Worm (Caenorhabditis elegans) whole organism, L2 larva: ENCODE measurements around the gene ift-81.

ENCODE experiments used
- C34F6.9 ChIP-seq: fragments of 150-350 bp; optimal IDR thresholded peaks from 2 replicates; lab custom pipeline; 2014; ENCODE audit warnings: missing biosample characterization, missing genetic modification characterization
- F13H6.1 ChIP-seq: sonication (generic microtip); optimal IDR thresholded peaks from 2 replicates; lab custom pipeline; 2016; ENCODE audit warnings: missing genetic modification characterization, missing compliant biosample characterization
- Y55F3AM.14 ChIP-seq: fragments of 200-800 bp; sonication (Bioruptor generic); optimal IDR thresholded peaks from 2 replicates; lab custom pipeline; 2018; ENCODE audit warnings: mild to moderate bottlenecking, missing genetic modification characterization, missing compliant biosample characterization
- ZK546.5 ChIP-seq: sonication (generic microtip); optimal IDR thresholded peaks from 2 replicates; lab custom pipeline; 2017; ENCODE audit warnings: missing biosample characterization, missing genetic modification characterization
- alr-1 ChIP-seq: fragments of 150-350 bp; optimal IDR thresholded peaks from 2 replicates; lab custom pipeline; 2014; ENCODE audit warnings: missing biosample characterization, missing genetic modification characterization
- aly-2 ChIP-seq: fragments of 150-350 bp; optimal IDR thresholded peaks from 2 replicates; lab custom pipeline; 2014; ENCODE audit warnings: missing biosample characterization, missing genetic modification characterization
- ama-1 ChIP-seq: fragments of 150-350 bp; optimal IDR thresholded peaks from 2 replicates; lab custom pipeline; 2018; ENCODE audit warnings: inconsistent platforms
- ceh-82 ChIP-seq: fragments of 150-350 bp; optimal IDR thresholded peaks from 2 replicates; lab custom pipeline; 2014; ENCODE audit warnings: missing biosample characterization, missing genetic modification characterization
- crh-2 ChIP-seq: sonication (generic microtip); optimal IDR thresholded peaks from 2 replicates; lab custom pipeline; 2017; ENCODE audit warnings: missing biosample characterization, missing genetic modification characterization
- dmd-4 ChIP-seq: sonication (generic microtip); optimal IDR thresholded peaks from 2 replicates; lab custom pipeline; 2017; ENCODE audit warnings: missing biosample characterization, missing genetic modification characterization
- egl-27 ChIP-seq: sonication (generic microtip); optimal IDR thresholded peaks from 3 replicates; lab custom pipeline; 2017; ENCODE audit warnings: missing biosample characterization, missing genetic modification reagents, missing genetic modification characterization
- elt-1 ChIP-seq: fragments of 150-350 bp; optimal IDR thresholded peaks from 2 replicates; lab custom pipeline; 2014; ENCODE audit warnings: missing biosample characterization, missing genetic modification characterization
- elt-3 ChIP-seq: sonication (generic microtip); optimal IDR thresholded peaks from 2 replicates; lab custom pipeline; 2017; ENCODE audit warnings: missing biosample characterization, missing genetic modification characterization
- fos-1 ChIP-seq: fragments of 150-350 bp; optimal IDR thresholded peaks from 2 replicates; lab custom pipeline; 2014; ENCODE audit warnings: missing biosample characterization, missing genetic modification characterization
- gmeb-1 ChIP-seq: fragments of 150-350 bp; optimal IDR thresholded peaks from 2 replicates; lab custom pipeline; 2014; ENCODE audit warnings: missing biosample characterization, missing genetic modification characterization
- lin-11 ChIP-seq: fragments of 150-350 bp; sonication (generic microtip); optimal IDR thresholded peaks from 2 replicates; lab custom pipeline; 2014; ENCODE audit warnings: missing biosample characterization, missing genetic modification characterization, inconsistent platforms, mixed read lengths
- lin-13 ChIP-seq: fragments of 150-350 bp; optimal IDR thresholded peaks from 2 replicates; lab custom pipeline; 2014; ENCODE audit warnings: missing biosample characterization, missing genetic modification reagents, missing genetic modification characterization
- lsy-2 ChIP-seq, 2 experiments: fragments of 150-350 bp in 1 of 2; sonication (generic microtip) in 1 of 2; optimal IDR thresholded peaks; 2 replicates each; lab custom pipeline; 2014 to 2017; ENCODE audit warnings: missing biosample characterization in 2 of 2, missing genetic modification characterization in 2 of 2
- mab-5 ChIP-seq: fragments of 150-350 bp; optimal IDR thresholded peaks from 2 replicates; lab custom pipeline; 2014; ENCODE audit warnings: missing biosample characterization, missing genetic modification characterization
- mbf-1 ChIP-seq: sonication (generic microtip); optimal IDR thresholded peaks from 2 replicates; lab custom pipeline; 2017; ENCODE audit warnings: missing biosample characterization, missing genetic modification characterization
- mdl-1 ChIP-seq, 2 experiments: fragments of 150-350 bp in 1 of 2; sonication (generic microtip) in 1 of 2; optimal IDR thresholded peaks; 2 replicates each; lab custom pipeline; 2017; ENCODE audit warnings: missing biosample characterization in 2 of 2, missing genetic modification characterization in 2 of 2
- nhr-10 ChIP-seq: sonication (generic microtip); optimal IDR thresholded peaks from 2 replicates; lab custom pipeline; 2017; ENCODE audit warnings: missing biosample characterization, missing genetic modification characterization
- nhr-11 ChIP-seq: fragments of 150-350 bp; optimal IDR thresholded peaks from 2 replicates; lab custom pipeline; 2014; ENCODE audit warnings: missing biosample characterization, missing genetic modification characterization
- nhr-129 ChIP-seq: fragments of 150-350 bp; optimal IDR thresholded peaks from 2 replicates; lab custom pipeline; 2014; ENCODE audit warnings: missing biosample characterization, missing genetic modification characterization
- nhr-21 ChIP-seq: fragments of 150-350 bp; optimal IDR thresholded peaks from 2 replicates; lab custom pipeline; 2014; ENCODE audit warnings: missing biosample characterization, missing genetic modification characterization
- nhr-23 ChIP-seq: fragments of 150-350 bp; optimal IDR thresholded peaks from 2 replicates; lab custom pipeline; 2014; ENCODE audit warnings: missing biosample characterization, missing genetic modification reagents, missing genetic modification characterization
- nhr-237 ChIP-seq: fragments of 150-350 bp; optimal IDR thresholded peaks from 2 replicates; lab custom pipeline; 2014; ENCODE audit warnings: missing biosample characterization, missing genetic modification characterization
- nhr-25 ChIP-seq: fragments of 150-350 bp; sonication (generic microtip); optimal IDR thresholded peaks from 3 replicates; lab custom pipeline; 2014; ENCODE audit warnings: missing biosample characterization, missing genetic modification characterization
- nhr-6 ChIP-seq: fragments of 150-350 bp; optimal IDR thresholded peaks from 2 replicates; lab custom pipeline; 2014; ENCODE audit warnings: missing biosample characterization, missing genetic modification characterization
- nhr-77 ChIP-seq: fragments of 150-350 bp; optimal IDR thresholded peaks from 2 replicates; lab custom pipeline; 2014; ENCODE audit warnings: missing biosample characterization, missing genetic modification characterization
- peb-1 ChIP-seq: fragments of 150-350 bp; optimal IDR thresholded peaks from 2 replicates; lab custom pipeline; 2014; ENCODE audit warnings: missing biosample characterization, missing genetic modification characterization
- sem-4 ChIP-seq: fragments of 150-350 bp; optimal IDR thresholded peaks from 2 replicates; lab custom pipeline; 2014; ENCODE audit warnings: missing biosample characterization, missing genetic modification reagents, missing genetic modification characterization
- skn-1 ChIP-seq: sonication (generic microtip); optimal IDR thresholded peaks from 2 replicates; lab custom pipeline; 2017; ENCODE audit warnings: missing biosample characterization, missing genetic modification characterization
- sma-3 ChIP-seq: sonication (generic microtip); optimal IDR thresholded peaks from 2 replicates; lab custom pipeline; 2016; ENCODE audit warnings: missing genetic modification reagents, missing genetic modification characterization, missing compliant biosample characterization
- sma-9 ChIP-seq, 2 experiments: fragments of 150-350 bp in 1 of 2; sonication (generic microtip) in 1 of 2; optimal IDR thresholded peaks; 2 replicates each; lab custom pipeline; 2014 to 2016; ENCODE audit warnings: missing genetic modification characterization in 2 of 2, mild to moderate bottlenecking in 1 of 2, missing biosample characterization in 1 of 2, missing compliant biosample characterization in 1 of 2, missing genetic modification reagents in 1 of 2, moderate library complexity in 1 of 2
- snpc-4 ChIP-seq: fragments of 150-350 bp; optimal IDR thresholded peaks from 2 replicates; lab custom pipeline; 2014; ENCODE audit warnings: missing biosample characterization, missing genetic modification characterization
- unc-39 ChIP-seq: fragments of 150-350 bp; optimal IDR thresholded peaks from 2 replicates; lab custom pipeline; 2014; ENCODE audit warnings: missing biosample characterization, missing genetic modification characterization
- unc-55 ChIP-seq: fragments of 150-350 bp; sonication (generic microtip); optimal IDR thresholded peaks from 3 replicates; lab custom pipeline; 2014; ENCODE audit warnings: missing biosample characterization, missing genetic modification reagents, missing genetic modification characterization
- unc-62 ChIP-seq: fragments of 150-350 bp; optimal IDR thresholded peaks from 2 replicates; lab custom pipeline; 2014; ENCODE audit warnings: missing biosample characterization, missing genetic modification reagents, missing genetic modification characterization
- zag-1 ChIP-seq: fragments of 150-350 bp; optimal IDR thresholded peaks from 2 replicates; lab custom pipeline; 2014; ENCODE audit warnings: missing biosample characterization, missing genetic modification characterization
- ztf-4 ChIP-seq: fragments of 150-350 bp; optimal IDR thresholded peaks from 2 replicates; lab custom pipeline; 2014; ENCODE audit warnings: missing biosample characterization, missing genetic modification characterization

Gene ift-81

ce11 chrX:5330765-5331164, 32.4 kb downstream of the ift-81 start:
- no peak for TF ChIP-seq F13H6.1
- TF ChIP-seq dmd-4 (tag; lab: Kevin White, UChicago), result no peak
- no peak for TF ChIP-seq alr-1
- no peak for TF ChIP-seq unc-62 (GFP tag; lab: Kevin White, UChicago)
- no peak for TF ChIP-seq unc-55 (GFP tag; lab: Kevin White, UChicago)
- TF ChIP-seq nhr-237 (tag; lab: Kevin White, UChicago), result no peak
- no peak for TF ChIP-seq nhr-77
- no peak for TF ChIP-seq Y55F3AM.14 (GFP tag; lab: Kevin White, UChicago)
- TF ChIP-seq nhr-25 (tag; lab: Kevin White, UChicago), result no peak
- TF ChIP-seq ZK546.5, result no peak
- TF ChIP-seq nhr-129 (tag; lab: Kevin White, UChicago), result no peak
- TF ChIP-seq nhr-11, result no peak
- TF ChIP-seq ztf-4, result no peak
- TF ChIP-seq skn-1, result no peak
- TF ChIP-seq, all 48 proteins: peak for 0

- TF ChIP-seq elt-1 (tag; lab: Kevin White, UChicago) (no peak), ama-1 (lab: Kevin White, UChicago) (no peak), nhr-10 (tag; lab: Kevin White, UChicago) (no peak), egl-27 (no peak), nhr-77 (no peak)
Observed at ce11 chrX:5335368-5335767, 37.0 kb downstream of the ift-81 start, which contains the start of gene C26B9.6. Gene C26B9.6 (minus strand): TSS chrX:5335468.

ce11 chrX:5336498-5336897, 38.1 kb downstream of the ift-81 start:
- TF ChIP-seq nhr-6 (tag; lab: Kevin White, UChicago) (no peak), alr-1 (no peak), ceh-82 (tag; lab: Kevin White, UChicago) (no peak), aly-2 (tag; lab: Kevin White, UChicago) (no peak), sma-9 (GFP tag; optimal IDR thresholded peaks at IDR 0.05; lab: Kevin White, UChicago) (peak; percentile 71), sma-9 (tag; optimal IDR thresholded peaks at IDR 0.05; lab: Kevin White, UChicago) (no peak), sem-4 (tag; lab: Kevin White, UChicago) (peak; percentile 63), nhr-77 (no peak), unc-39 (tag; lab: Kevin White, UChicago) (no peak), gmeb-1 (peak; percentile 16), lin-11 (tag; lab: Kevin White, UChicago) (peak; percentile 18), nhr-10 (tag; lab: Kevin White, UChicago) (no peak), nhr-237 (tag; lab: Kevin White, UChicago) (no peak), mdl-1 (tag; optimal IDR thresholded peaks at IDR 0.05; lab: Kevin White, UChicago) (peak; percentile 67 to 78), lin-13 (GFP tag; lab: Kevin White, UChicago) (peak; percentile 61), unc-55 (GFP tag; lab: Kevin White, UChicago) (peak; percentile 77), mab-5 (tag; lab: Kevin White, UChicago) (no peak), nhr-21 (tag; lab: Kevin White, UChicago) (peak; percentile 35), zag-1 (tag; lab: Kevin White, UChicago) (peak; percentile 65), lsy-2 (tag; optimal IDR thresholded peaks at IDR 0.05; lab: Kevin White, UChicago) (peak in 1 of 2 experiments; percentile 62), unc-62 (GFP tag; lab: Kevin White, UChicago) (no peak), nhr-23 (tag; lab: Kevin White, UChicago) (no peak), C34F6.9 (tag; lab: Kevin White, UChicago) (peak; percentile 71), peb-1 (peak; percentile 52), fos-1 (tag; lab: Kevin White, UChicago) (peak; percentile 49), ZK546.5 (no peak), mbf-1 (tag; lab: Kevin White, UChicago) (no peak), egl-27 (peak; percentile 66), snpc-4 (tag; lab: Kevin White, UChicago) (peak; percentile 32), crh-2 (peak; percentile 77), elt-3 (tag; lab: Kevin White, UChicago) (no peak), skn-1 (no peak), elt-1 (tag; lab: Kevin White, UChicago) (no peak), sma-3 (GFP tag; lab: Kevin White, UChicago) (peak; percentile 33), ztf-4 (no peak), nhr-25 (tag; lab: Kevin White, UChicago) (peak; percentile 54), F13H6.1 (peak; percentile 75), nhr-129 (tag; lab: Kevin White, UChicago) (peak; percentile 79), Y55F3AM.14 (GFP tag; lab: Kevin White, UChicago) (peak; percentile 61)
- TF ChIP-seq, all 48 proteins: peak for 21
